Fruit fly (Drosophila melanogaster) whole organism, embryonic: ENCODE measurements around the gene CAH4.

Source experiments
- CG10209 ChIP-seq: fragments of 200-800 bp; sonication (Bioruptor generic); optimal IDR thresholded peaks from 3 replicates; lab custom pipeline; 2017; ENCODE audit warnings: missing biosample characterization, mild to moderate bottlenecking, missing genetic modification characterization, missing genetic modification reagents
- CG12942 ChIP-seq: fragments of 200-800 bp; sonication (Bioruptor generic); optimal IDR thresholded peaks from 3 replicates; lab custom pipeline; 2016; ENCODE audit warnings: missing biosample characterization, missing genetic modification characterization
- CG13775 ChIP-seq: fragments of 200-800 bp; sonication (Bioruptor generic); optimal IDR thresholded peaks from 3 replicates; lab custom pipeline; 2017; ENCODE audit warnings: missing biosample characterization, mild to moderate bottlenecking, missing genetic modification characterization
- CG14014 ChIP-seq: fragments of 200-800 bp; sonication (Bioruptor generic); IDR thresholded peaks from 2 replicates; pipeline ENCODE4 v1.3.6; 2022; ENCODE audit warnings: missing biosample characterization, missing genetic modification characterization
- CG14441 ChIP-seq: fragments of 200-800 bp; sonication (Bioruptor generic); IDR thresholded peaks from 2 replicates; pipeline ENCODE4 v1.3.6; 2022; ENCODE audit warnings: missing biosample characterization, missing genetic modification characterization
- CG15479 ChIP-seq: fragments of 200-800 bp; sonication (Bioruptor generic); optimal IDR thresholded peaks from 3 replicates; lab custom pipeline; 2019; ENCODE audit warnings: missing biosample characterization, mild to moderate bottlenecking, missing genetic modification characterization, moderate library complexity
- CG15601 ChIP-seq: fragments of 200-800 bp; sonication (Bioruptor generic); optimal IDR thresholded peaks from 3 replicates; lab custom pipeline; 2019; ENCODE audit warnings: missing biosample characterization, mild to moderate bottlenecking, missing genetic modification characterization, moderate library complexity
- CG2129 ChIP-seq: fragments of 200-800 bp; sonication (Bioruptor generic); IDR thresholded peaks from 2 replicates; pipeline ENCODE4 v1.3.6; 2022; ENCODE audit warnings: missing biosample characterization, missing genetic modification characterization; ENCODE audit not compliant: partially characterized antibody
- CG2202 ChIP-seq: fragments of 200-800 bp; sonication (Bioruptor generic); optimal IDR thresholded peaks from 2 replicates; lab custom pipeline; 2018; ENCODE audit warnings: missing biosample characterization, mild to moderate bottlenecking, missing genetic modification characterization
- CG2875 ChIP-seq: fragments of 200-800 bp; sonication (Bioruptor generic); optimal IDR thresholded peaks from 2 replicates; lab custom pipeline; 2017; ENCODE audit warnings: missing biosample characterization, mild to moderate bottlenecking, missing genetic modification characterization, missing genetic modification reagents
- CG33213 ChIP-seq: fragments of 200-800 bp; sonication (Bioruptor generic); optimal IDR thresholded peaks from 3 replicates; lab custom pipeline; 2016; ENCODE audit warnings: missing biosample characterization, missing genetic modification characterization
- CG3847 ChIP-seq: fragments of 200-800 bp; sonication (Bioruptor generic); IDR thresholded peaks from 2 replicates; pipeline ENCODE4 v1.3.6; 2022; ENCODE audit warnings: missing biosample characterization, missing genetic modification characterization
- CG5180 ChIP-seq: fragments of 200-800 bp; sonication (Bioruptor generic); optimal IDR thresholded peaks from 3 replicates; lab custom pipeline; 2017; ENCODE audit warnings: missing biosample characterization, missing genetic modification characterization, mild to moderate bottlenecking, moderate library complexity, missing genetic modification reagents
- CG6254 ChIP-seq: fragments of 200-800 bp; sonication (Bioruptor generic); optimal IDR thresholded peaks from 3 replicates; lab custom pipeline; 2017; ENCODE audit warnings: mild to moderate bottlenecking, missing biosample characterization, missing genetic modification reagents, missing genetic modification characterization
- CG7357 ChIP-seq: fragments of 200-800 bp; sonication (Bioruptor generic); IDR thresholded peaks from 3 replicates; pipeline ENCODE4 v1.3.6; 2022; ENCODE audit warnings: missing biosample characterization, missing genetic modification characterization
- CG7556 ChIP-seq: fragments of 200-800 bp; sonication (Bioruptor generic); optimal IDR thresholded peaks from 2 replicates; lab custom pipeline; 2017; ENCODE audit warnings: missing biosample characterization, mild to moderate bottlenecking, missing genetic modification characterization
- CG7839 ChIP-seq: fragments of 200-800 bp; sonication (Bioruptor generic); optimal IDR thresholded peaks from 3 replicates; lab custom pipeline; 2018; ENCODE audit warnings: missing biosample characterization, mild to moderate bottlenecking, missing genetic modification characterization, moderate library complexity
- CG8089 ChIP-seq: fragments of 200-800 bp; sonication (Bioruptor generic); optimal IDR thresholded peaks from 3 replicates; lab custom pipeline; 2016; ENCODE audit warnings: missing biosample characterization, missing genetic modification characterization
- CG8924 ChIP-seq: fragments of 200-800 bp; optimal IDR thresholded peaks from 3 replicates; lab custom pipeline; 2019; ENCODE audit warnings: missing biosample characterization, mild to moderate bottlenecking, missing genetic modification characterization, moderate library complexity
- CG9215 ChIP-seq: fragments of 200-800 bp; sonication (Bioruptor generic); IDR thresholded peaks from 2 replicates; pipeline ENCODE4 v1.3.6; 2022; ENCODE audit warnings: missing biosample characterization, missing genetic modification characterization
- D19B ChIP-seq: fragments of 200-800 bp; sonication (Bioruptor generic); optimal IDR thresholded peaks from 2 replicates; lab custom pipeline; 2017; ENCODE audit warnings: missing biosample characterization, mild to moderate bottlenecking, missing genetic modification characterization
- E2f2 ChIP-seq: fragments of 200-800 bp; sonication (Bioruptor generic); IDR thresholded peaks from 2 replicates; pipeline ENCODE4 v1.3.6; 2022; ENCODE audit warnings: missing biosample characterization, missing genetic modification characterization
- Fer2 ChIP-seq: fragments of 200-800 bp; sonication (Bioruptor generic); optimal IDR thresholded peaks from 2 replicates; lab custom pipeline; 2018; ENCODE audit warnings: missing biosample characterization, mild to moderate bottlenecking, missing genetic modification characterization, moderate library complexity
- HLH3B ChIP-seq: fragments of 200-800 bp; sonication (Bioruptor generic); IDR thresholded peaks from 2 replicates; pipeline ENCODE4 v1.3.6; 2022; ENCODE audit warnings: missing biosample characterization, missing genetic modification characterization
- HmgZ ChIP-seq: fragments of 200-800 bp; sonication (Bioruptor generic); optimal IDR thresholded peaks from 2 replicates; lab custom pipeline; 2018; ENCODE audit warnings: missing biosample characterization, mild to moderate bottlenecking, missing genetic modification characterization
- Hmr ChIP-seq: fragments of 200-800 bp; sonication (Bioruptor generic); optimal IDR thresholded peaks from 3 replicates; lab custom pipeline; 2017; ENCODE audit warnings: mild to moderate bottlenecking, missing biosample characterization, missing genetic modification reagents, missing genetic modification characterization
- Lpt ChIP-seq: fragments of >200 bp; optimal IDR thresholded peaks from 2 replicates; lab custom pipeline; 2018; ENCODE audit warnings: missing biosample characterization, missing genetic modification characterization
- Med ChIP-seq: fragments of 200-800 bp; sonication (Bioruptor generic); peaks from one replicate; lab custom pipeline; 2016; ENCODE audit warnings: missing biosample characterization, missing genetic modification characterization, mild to moderate bottlenecking, inconsistent platforms, moderate library complexity
- Rfx ChIP-seq: fragments of 200-800 bp; sonication (Bioruptor generic); IDR thresholded peaks from 2 replicates; pipeline ENCODE4 v1.3.6; 2022; ENCODE audit warnings: missing biosample characterization, missing genetic modification characterization
- Six4 ChIP-seq: fragments of 200-800 bp; sonication (Bioruptor generic); optimal IDR thresholded peaks from 2 replicates; lab custom pipeline; 2016; ENCODE audit warnings: missing biosample characterization, missing genetic modification characterization
- Usf ChIP-seq: fragments of 200-800 bp; sonication (Bioruptor generic); optimal IDR thresholded peaks from 2 replicates; lab custom pipeline; 2017; ENCODE audit warnings: missing genotype, missing biosample characterization, missing genetic modification characterization
- Xbp1 ChIP-seq: fragments of 200-800 bp; sonication (Bioruptor generic); optimal IDR thresholded peaks from 3 replicates; lab custom pipeline; 2016; ENCODE audit warnings: missing biosample characterization, mild to moderate bottlenecking, missing genetic modification characterization
- Xrp1 ChIP-seq: fragments of 200-800 bp; sonication (Bioruptor generic); IDR thresholded peaks from 2 replicates; pipeline ENCODE4 v1.3.6; 2022; ENCODE audit warnings: missing biosample characterization, missing genetic modification characterization
- crp ChIP-seq, 2 experiments: fragments of 200-800 bp; sonication (Bioruptor generic); optimal IDR thresholded peaks; 2 replicates in 1 of 2; 3 replicates in 1 of 2; lab custom pipeline; 2017; ENCODE audit warnings: missing biosample characterization in 2 of 2, missing genetic modification characterization in 2 of 2, mild to moderate bottlenecking in 1 of 2, moderate library complexity in 1 of 2
- dm ChIP-seq: fragments of 200-800 bp; sonication (Bioruptor generic); optimal IDR thresholded peaks from 3 replicates; lab custom pipeline; 2016; ENCODE audit warnings: missing biosample characterization, missing genetic modification characterization
- dpn ChIP-seq, 2 experiments: fragments of 200-800 bp; sonication (Bioruptor generic); optimal IDR thresholded peaks; 3 replicates each; lab custom pipeline; 2016; ENCODE audit warnings: missing biosample characterization in 2 of 2, missing genetic modification characterization in 2 of 2
- dysf ChIP-seq: fragments of 200-800 bp; sonication (Bioruptor generic); IDR thresholded peaks from 3 replicates; pipeline ENCODE4 v1.3.6; 2022; ENCODE audit warnings: missing biosample characterization, missing genetic modification characterization
- fd102C ChIP-seq: fragments of 200-800 bp; sonication (Bioruptor generic); optimal IDR thresholded peaks from 2 replicates; lab custom pipeline; 2018; ENCODE audit warnings: missing biosample characterization, mild to moderate bottlenecking, missing genetic modification characterization, moderate library complexity
- gem ChIP-seq: fragments of 200-800 bp; sonication (Bioruptor generic); optimal IDR thresholded peaks from 2 replicates; lab custom pipeline; 2019; ENCODE audit warnings: missing biosample characterization, mild to moderate bottlenecking, missing genetic modification characterization, moderate library complexity
- grn ChIP-seq: fragments of 200-800 bp; sonication (Bioruptor generic); optimal IDR thresholded peaks from 3 replicates; lab custom pipeline; 2017; ENCODE audit warnings: missing biosample characterization, missing genetic modification characterization
- lmd ChIP-seq: fragments of 200-800 bp; sonication (Bioruptor generic); IDR thresholded peaks from 2 replicates; pipeline ENCODE4 v1.3.6; 2022; ENCODE audit warnings: missing biosample characterization, missing genetic modification characterization
- nmo ChIP-seq: fragments of 200-800 bp; sonication (Bioruptor generic); optimal IDR thresholded peaks from 2 replicates; lab custom pipeline; 2018; ENCODE audit warnings: missing biosample characterization, mild to moderate bottlenecking, missing genetic modification characterization, moderate library complexity
- pfk ChIP-seq: fragments of 200-800 bp; sonication (Bioruptor generic); optimal IDR thresholded peaks from 2 replicates; lab custom pipeline; 2018; ENCODE audit warnings: missing biosample characterization, mild to moderate bottlenecking, missing genetic modification characterization, moderate library complexity
- phol ChIP-seq: fragments of 200-800 bp; sonication (Bioruptor generic); optimal IDR thresholded peaks from 3 replicates; lab custom pipeline; 2018; ENCODE audit warnings: missing biosample characterization, mild to moderate bottlenecking, missing genetic modification characterization, moderate library complexity
- row ChIP-seq: fragments of 200-800 bp; sonication (Bioruptor generic); IDR thresholded peaks from 3 replicates; pipeline ENCODE4 v1.3.6; 2022; ENCODE audit warnings: missing biosample characterization, missing genetic modification characterization
- sima ChIP-seq: fragments of 200-800 bp; sonication (Bioruptor generic); optimal IDR thresholded peaks from 2 replicates; lab custom pipeline; 2016; ENCODE audit warnings: missing biosample characterization, missing genetic modification characterization
- vvl ChIP-seq: fragments of 200-800 bp; sonication (Bioruptor generic); IDR thresholded peaks from 2 replicates; pipeline ENCODE4 v1.3.6; 2022; ENCODE audit warnings: missing biosample characterization, missing genetic modification characterization
- wek ChIP-seq: fragments of 200-800 bp; sonication (Bioruptor generic); optimal IDR thresholded peaks from 3 replicates; lab custom pipeline; 2018; ENCODE audit warnings: missing biosample characterization, mild to moderate bottlenecking, missing genetic modification characterization, moderate library complexity
- zfh1 ChIP-seq: fragments of 200-800 bp; sonication (Bioruptor generic); IDR thresholded peaks from 3 replicates; pipeline ENCODE4 v1.3.6; 2022; ENCODE audit warnings: missing biosample characterization, missing genetic modification characterization

Gene CAH4

DNA sequence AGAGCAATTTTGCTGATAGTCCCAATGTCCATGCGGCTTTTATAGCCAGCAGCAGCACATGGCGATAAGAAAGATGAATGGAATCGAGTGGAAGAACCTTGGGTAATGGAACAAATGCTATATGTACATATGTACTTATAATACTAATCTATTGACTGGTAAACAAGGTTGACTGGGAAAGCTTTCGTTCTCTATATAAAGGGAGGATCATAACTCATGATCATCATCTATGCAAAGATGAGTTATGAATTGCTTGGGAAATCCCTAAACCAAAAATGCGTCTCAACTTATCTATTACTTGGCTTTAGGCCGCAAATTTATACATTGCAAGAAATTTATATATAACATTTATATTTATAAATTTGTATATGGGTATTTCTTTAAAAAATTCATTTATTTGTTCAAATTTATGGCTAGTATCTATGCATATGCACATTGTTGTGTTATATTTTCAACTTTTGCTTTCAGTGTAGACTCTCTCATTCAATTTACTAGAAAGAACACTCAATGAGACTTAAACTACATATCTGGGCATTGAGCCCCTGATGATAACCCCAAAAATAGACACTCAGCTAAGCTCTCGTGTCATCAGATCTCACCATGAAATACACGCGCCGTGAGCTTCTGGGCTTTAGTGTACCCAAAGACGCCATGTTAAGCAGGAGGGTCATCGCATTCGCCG, 7.5 kb upstream of the CAH4 start, which contains the start of the genes Srg1 and Elal (continued):
- TF ChIP-seq row (GFP tag; lab: Robert Waterston, UW) (peak; percentile 60), CG14441 (GFP tag; lab: Robert Waterston, UW) (0 out of 2 replicates have a peak, but pooled peaks have one; percentile 5), CG2202 (tag; lab: Kevin White, UChicago) (no peak), zfh1 (GFP tag; lab: Robert Waterston, UW) (no peak), Rfx (GFP tag; lab: Robert Waterston, UW) (peak; percentile 44; the same call in 1 of the 2 replicates), dm (GFP tag; lab: Kevin White, UChicago) (no peak), Hmr (peak; percentile 14), D19B (GFP tag; lab: Kevin White, UChicago) (no peak), CG2129 (GFP tag; lab: Robert Waterston, UW) (no peak), wek (GFP tag; lab: Kevin White, UChicago) (no peak), E2f2 (GFP tag; lab: Robert Waterston, UW) (peak; percentile 28; the same call in 1 of the 2 replicates), dysf (GFP tag; lab: Robert Waterston, UW) (peak; percentile 41; the same call in 1 of the 3 replicates), Xrp1 (GFP tag; lab: Robert Waterston, UW) (peak; percentile 21; the same call in 1 of the 2 replicates), CG7839 (tag; lab: Kevin White, UChicago) (peak; percentile 49), fd102C (GFP tag; lab: Kevin White, UChicago) (no peak), CG8089 (GFP tag; lab: Kevin White, UChicago) (no peak), CG15601 (tag; lab: Kevin White, UChicago) (peak; percentile 13), CG7357 (GFP tag; lab: Robert Waterston, UW) (no peak), CG12942 (no peak), CG3847 (GFP tag; lab: Robert Waterston, UW) (peak; percentile 31; the same call in 1 of the 2 replicates), Xbp1 (peak; percentile 6), Fer2 (tag; lab: Kevin White, UChicago) (peak; percentile 6), HLH3B (GFP tag; lab: Robert Waterston, UW) (no peak), phol (peak; percentile 15), CG6254 (GFP tag; lab: Kevin White, UChicago) (no peak), dpn (GFP tag; optimal IDR thresholded peaks at IDR 0.05; lab: Kevin White, UChicago) (peak in 1 of 2 experiments; percentile 13), grn (GFP tag; lab: Kevin White, UChicago) (no peak), nmo (peak; percentile 41), CG14014 (GFP tag; lab: Robert Waterston, UW) (no peak), CG10209 (GFP tag; lab: Kevin White, UChicago) (peak; percentile 6), CG33213 (GFP tag; lab: Kevin White, UChicago) (no peak), Six4 (GFP tag; lab: Kevin White, UChicago) (no peak), Usf (GFP tag; lab: Kevin White, UChicago) (no peak), Med (GFP tag; lab: Kevin White, UChicago) (peak; percentile 63), lmd (no peak; the same call in 1 of the 2 replicates), CG15479 (GFP tag; lab: Kevin White, UChicago) (no peak), CG7556 (GFP tag; lab: Kevin White, UChicago) (peak; percentile 33), crp (GFP tag; optimal IDR thresholded peaks at IDR 0.05; lab: Kevin White, UChicago) (no peak), CG13775 (GFP tag; lab: Kevin White, UChicago) (peak; percentile 7), vvl (no peak), Lpt (GFP tag; lab: Kevin White, UChicago) (no peak), CG2875 (GFP tag; lab: Kevin White, UChicago) (no peak), gem (tag; lab: Kevin White, UChicago) (no peak), CG8924 (tag; lab: Kevin White, UChicago) (peak; percentile 35), sima (GFP tag; lab: Kevin White, UChicago) (no peak), HmgZ (tag; lab: Kevin White, UChicago) (no peak), pfk (peak; percentile 30), CG5180 (no peak), CG9215 (no peak)
